Fruit fly (Drosophila melanogaster): Measurements from ENCODE around the gene qtc.

- TF ChIP-seq woc (GFP tag; optimal IDR thresholded peaks at IDR 0.05) (no peak), h (GFP tag; optimal IDR thresholded peaks at IDR 0.05) (no peak), pan (optimal IDR thresholded peaks at IDR 0.05) (no peak), Dif (GFP tag; optimal IDR thresholded peaks at IDR 0.05; ENCODE audit: partially characterized antibody) (no peak), Mio (GFP tag; optimal IDR thresholded peaks at IDR 0.05) (no peak)
Observed at dm6 chr2L:5050825-5051224, 9.8 kb upstream of the qtc start, which contains the start of gene CG9121.

Data from whole organism, wandering third instar larva.